Fruit fly (Drosophila melanogaster): Measurements from ENCODE around the gene unc80.

Gene unc80

DNA sequence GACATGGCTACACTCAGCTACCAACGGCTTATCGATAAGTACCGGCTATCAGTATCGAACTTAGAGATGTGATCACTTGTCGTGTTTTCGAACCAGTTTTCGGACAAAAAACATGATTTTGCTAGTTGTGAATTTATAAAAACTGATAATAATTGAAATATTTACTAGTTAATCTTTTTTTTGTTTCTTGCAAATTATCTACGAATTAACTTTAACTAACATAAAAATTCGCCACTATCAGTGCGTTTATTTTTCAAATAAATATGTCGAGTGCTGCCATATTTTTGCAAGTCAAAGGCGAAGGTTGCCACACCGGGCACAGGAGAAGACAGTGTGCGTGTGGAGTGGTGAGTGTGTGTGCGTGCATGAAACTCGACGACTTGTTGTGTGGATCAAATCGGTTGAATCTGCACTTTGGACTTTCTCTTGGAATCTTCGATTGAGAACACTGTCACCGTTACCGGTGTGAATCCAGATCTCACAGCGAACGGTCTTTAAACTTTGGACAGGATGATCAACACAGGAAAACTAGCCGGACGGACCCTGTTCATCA is 15.0 kb downstream of the unc80 start, which contains the start of gene Hsdl2 (continued):
- TF ChIP-seq PHDP (tag; optimal IDR thresholded peaks at IDR 0.05) (no peak), gsb-n (tag; optimal IDR thresholded peaks at IDR 0.05) (no peak), pita (GFP tag; optimal IDR thresholded peaks at IDR 0.05) (peak; percentile 53), Nf-YB (GFP tag; optimal IDR thresholded peaks at IDR 0.05) (peak; percentile 24), CG7372 (GFP tag; IDR thresholded peaks at IDR 0.05) (peak; percentile 42; the same call in 1 of the 2 replicates), al (GFP tag; IDR thresholded peaks at IDR 0.05) (peak; percentile 9; the same call in 1 of the 2 replicates), sr (GFP tag; IDR thresholded peaks at IDR 0.05) (no peak), Bgb (GFP tag; IDR thresholded peaks at IDR 0.05; ENCODE audit: partially characterized antibody) (peak; percentile 64), CG14050 (GFP tag; IDR thresholded peaks at IDR 0.05) (peak; percentile 47; the same call in 2 of the 3 replicates), CG18764 (GFP tag; optimal IDR thresholded peaks at IDR 0.05) (no peak)

DNA sequence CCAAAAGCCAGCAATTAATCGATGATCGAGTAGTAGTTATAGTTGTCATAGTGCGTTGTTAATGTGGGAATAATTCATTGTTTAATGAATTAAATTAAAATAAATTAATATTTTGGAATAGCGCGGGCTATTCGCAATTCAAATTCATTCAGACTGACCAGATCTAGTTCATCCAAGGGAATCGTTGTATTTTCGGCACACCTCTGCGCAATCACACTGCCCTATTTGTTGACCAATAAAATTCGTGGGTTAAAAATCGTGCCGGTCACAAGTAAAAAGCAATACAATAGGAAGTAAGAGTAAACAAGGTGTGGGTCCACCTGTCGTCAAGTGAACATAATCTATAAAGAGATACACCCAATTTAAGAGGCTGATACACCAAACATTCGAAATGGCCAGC is 16.8 kb downstream of the unc80 start, which contains the start of gene CG12883:
CG12883 (plus strand) TSS at position 273 of the 400 bp plus-strand sequence.
- TF ChIP-seq vvl (GFP tag; IDR thresholded peaks at IDR 0.05) (peak; percentile 54; the same call in 1 of the 2 replicates), chinmo (GFP tag; IDR thresholded peaks at IDR 0.05; ENCODE audit: partially characterized antibody) (0 out of 4 replicates have a peak, but pooled peaks have one; percentile 16), cwo (GFP tag; optimal IDR thresholded peaks at IDR 0.05) (no peak), BEAF-32 (GFP tag; optimal IDR thresholded peaks at IDR 0.05) (peak; percentile 12), CG14014 (GFP tag; IDR thresholded peaks at IDR 0.05) (no peak), Elba2 (GFP tag; optimal IDR thresholded peaks at IDR 0.05) (peak; percentile 63), kah (GFP tag; optimal IDR thresholded peaks at IDR 0.05) (no peak), CG12659 (GFP tag; optimal IDR thresholded peaks at IDR 0.05) (peak; percentile 5), Nf-YC (tag; optimal IDR thresholded peaks at IDR 0.05) (peak; percentile 84), CG4820 (GFP tag; optimal IDR thresholded peaks at IDR 0.05) (no peak), dm (GFP tag; optimal IDR thresholded peaks at IDR 0.05) (no peak), CG9797 (GFP tag; optimal IDR thresholded peaks at IDR 0.05) (peak; percentile 61), Mrtf (GFP tag; IDR thresholded peaks at IDR 0.05) (no peak), Ets97D (GFP tag; optimal IDR thresholded peaks at IDR 0.05) (no peak), Dp (GFP tag; optimal IDR thresholded peaks at IDR 0.05) (peak; percentile 82), phol (tag; optimal IDR thresholded peaks at IDR 0.05) (no peak), pzg (GFP tag; optimal IDR thresholded peaks at IDR 0.05) (peak; percentile 59), MBD-R2 (GFP tag; IDR thresholded peaks at IDR 0.05) (peak; percentile 66), ci (GFP tag; IDR thresholded peaks at IDR 0.05) (0 out of 3 replicates have a peak, but pooled peaks have one; percentile 12), CG34422 (GFP tag; IDR thresholded peaks at IDR 0.05) (peak; percentile 14; the same call in 1 of the 3 replicates), bbx (GFP tag; IDR thresholded peaks at IDR 0.05; ENCODE audit: partially characterized antibody) (peak; percentile 8; the same call in 1 of the 2 replicates), crp (GFP tag; optimal IDR thresholded peaks at IDR 0.05) (no peak), gfzf (GFP tag; optimal IDR thresholded peaks at IDR 0.05) (peak; percentile 74), MESR4 (GFP tag; optimal IDR thresholded peaks at IDR 0.05) (peak; percentile 46), unc-4 (GFP tag; IDR thresholded peaks at IDR 0.05; ENCODE audit: partially characterized antibody) (0 out of 2 replicates have a peak, but pooled peaks have one; percentile 33), E2f2 (GFP tag; IDR thresholded peaks at IDR 0.05) (peak; percentile 90), CG4617 (GFP tag; optimal IDR thresholded peaks at IDR 0.05; ENCODE audit: borderline replicate concordance) (peak; percentile 3), CG9817 (tag; optimal IDR thresholded peaks at IDR 0.05) (no peak), pho (GFP tag; optimal IDR thresholded peaks at IDR 0.05) (no peak), run (tag; optimal IDR thresholded peaks at IDR 0.05) (no peak), chm (GFP tag; IDR thresholded peaks at IDR 0.05) (no peak), HLH3B (GFP tag; IDR thresholded peaks at IDR 0.05) (no peak), CG14965 (GFP tag; optimal IDR thresholded peaks at IDR 0.05; ENCODE audit: borderline replicate concordance) (no peak), p53 (GFP tag; optimal IDR thresholded peaks at IDR 0.05) (no peak), Nf-YB (GFP tag; optimal IDR thresholded peaks at IDR 0.05) (peak; percentile 84), CG11398 (GFP tag; optimal IDR thresholded peaks at IDR 0.05) (no peak), CG11723 (GFP tag; optimal IDR thresholded peaks at IDR 0.05) (no peak), CG15514 (GFP tag; optimal IDR thresholded peaks at IDR 0.05) (peak; percentile 52)

Data from whole organism, embryonic.